Worm (Caenorhabditis elegans) whole organism, L2 larva: ENCODE data around the gene ugt-17.

ENCODE experiments used
- lin-13 ChIP-seq: fragments of 150-350 bp; optimal IDR thresholded peaks from 2 replicates; lab custom pipeline; 2014; ENCODE audit warnings: missing biosample characterization, missing genetic modification reagents, missing genetic modification characterization
- nhr-23 ChIP-seq: fragments of 150-350 bp; optimal IDR thresholded peaks from 2 replicates; lab custom pipeline; 2014; ENCODE audit warnings: missing biosample characterization, missing genetic modification reagents, missing genetic modification characterization

DNA sequence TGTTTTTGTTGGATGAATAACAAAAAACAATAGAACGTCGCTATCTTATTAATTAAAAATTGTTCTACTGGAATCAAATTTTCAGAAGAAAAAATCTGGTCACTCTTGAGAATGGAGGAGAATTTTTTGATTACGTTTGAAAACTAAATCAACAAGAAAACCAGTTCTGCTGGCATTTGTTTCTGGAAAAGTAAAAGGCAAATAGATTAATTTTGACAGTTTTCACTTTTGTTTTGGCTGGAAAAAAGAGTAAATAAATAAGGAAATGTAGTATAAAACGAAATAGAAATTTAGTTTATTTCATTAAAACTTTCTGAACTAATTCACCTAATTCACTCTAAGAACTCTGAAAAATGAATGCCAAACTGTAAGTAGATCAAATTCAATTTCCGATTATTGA lies 40.5 kb downstream of the ugt-17 start, which contains the start of gene fipr-13:
- TF ChIP-seq nhr-23 (no peak), lin-13 (no peak)
